Fruit fly (Drosophila melanogaster) whole organism, prepupa: ENCODE results near the gene CG31751.

Experiments used
- Blimp-1 ChIP-seq: fragments of 200-800 bp; sonication (Bioruptor generic); optimal IDR thresholded peaks from 3 replicates; lab custom pipeline; 2017; ENCODE audit warnings: missing biosample characterization, missing genetic modification characterization, mild to moderate bottlenecking, moderate library complexity, missing genetic modification reagents
- CG11762 ChIP-seq: fragments of 200-800 bp; sonication (Bioruptor generic); optimal IDR thresholded peaks from 3 replicates; lab custom pipeline; 2016; ENCODE audit warnings: missing biosample characterization, missing genetic modification characterization; ENCODE audit not compliant: insufficient read depth
- CG11902 ChIP-seq: fragments of 200-800 bp; sonication (Bioruptor generic); optimal IDR thresholded peaks from 3 replicates; lab custom pipeline; 2016; ENCODE audit warnings: missing biosample characterization, missing genetic modification characterization
- CG15336 ChIP-seq: fragments of 200-800 bp; sonication (Bioruptor generic); IDR thresholded peaks from 2 replicates; pipeline ENCODE4 v1.3.6; 2022; ENCODE audit warnings: missing biosample characterization, missing genetic modification characterization
- CG1621 ChIP-seq: fragments of 200-800 bp; sonication (Bioruptor generic); optimal IDR thresholded peaks from 3 replicates; lab custom pipeline; 2018; ENCODE audit warnings: missing biosample characterization, mild to moderate bottlenecking, missing genetic modification characterization
- CG34406 ChIP-seq: fragments of 200-800 bp; sonication (Bioruptor generic); optimal IDR thresholded peaks from 3 replicates; lab custom pipeline; 2016; ENCODE audit warnings: missing biosample characterization, missing genetic modification characterization
- CG3919 ChIP-seq: fragments of 200-800 bp; sonication (Bioruptor generic); optimal IDR thresholded peaks from 3 replicates; lab custom pipeline; 2016; ENCODE audit warnings: missing biosample characterization, missing genetic modification characterization
- CG4318 ChIP-seq: fragments of 200-800 bp; sonication (Bioruptor generic); optimal IDR thresholded peaks from 3 replicates; lab custom pipeline; 2017; ENCODE audit warnings: missing biosample characterization, mild to moderate bottlenecking, missing genetic modification characterization
- CG6163 ChIP-seq: fragments of 200-800 bp; sonication (Bioruptor generic); IDR thresholded peaks from 3 replicates; pipeline ENCODE4 v1.3.6; 2022; ENCODE audit warnings: missing biosample characterization, missing genetic modification characterization
- CG6276 ChIP-seq: fragments of 200-800 bp; sonication (Bioruptor generic); optimal IDR thresholded peaks from 2 replicates; lab custom pipeline; 2017; ENCODE audit warnings: missing biosample characterization, mild to moderate bottlenecking, missing genetic modification characterization
- CG6792 ChIP-seq: fragments of 200-800 bp; sonication (Bioruptor generic); optimal IDR thresholded peaks from 3 replicates; lab custom pipeline; 2016; ENCODE audit warnings: missing biosample characterization, missing genetic modification characterization
- CG6808 ChIP-seq: fragments of 200-800 bp; sonication (Bioruptor generic); optimal IDR thresholded peaks from 3 replicates; lab custom pipeline; 2017; ENCODE audit warnings: missing biosample characterization, missing genetic modification characterization, mild to moderate bottlenecking, moderate library complexity, missing genetic modification reagents
- CG6854 ChIP-seq: fragments of 200-800 bp; sonication (Bioruptor generic); optimal IDR thresholded peaks from 2 replicates; lab custom pipeline; 2017; ENCODE audit warnings: missing biosample characterization, mild to moderate bottlenecking, missing genetic modification characterization
- CG7368 ChIP-seq: fragments of 200-800 bp; sonication (Bioruptor generic); optimal IDR thresholded peaks from 3 replicates; lab custom pipeline; 2016; ENCODE audit warnings: missing biosample characterization, missing genetic modification characterization
- CG8319 ChIP-seq: fragments of 200-800 bp; sonication (Bioruptor generic); optimal IDR thresholded peaks from 3 replicates; lab custom pipeline; 2016; ENCODE audit warnings: missing biosample characterization, missing genetic modification characterization
- CG8632 ChIP-seq: fragments of 200-800 bp; sonication (Bioruptor generic); optimal IDR thresholded peaks from 3 replicates; lab custom pipeline; 2016; ENCODE audit warnings: missing biosample characterization, missing genetic modification characterization
- CG9139 ChIP-seq: fragments of 200-800 bp; sonication (Bioruptor generic); optimal IDR thresholded peaks from 3 replicates; lab custom pipeline; 2017; ENCODE audit warnings: missing biosample characterization, mild to moderate bottlenecking, missing genetic modification characterization
- Eip75B ChIP-seq: fragments of 200-800 bp; sonication (Bioruptor generic); optimal IDR thresholded peaks from 3 replicates; lab custom pipeline; 2016; ENCODE audit warnings: missing biosample characterization, missing genetic modification characterization
- Hr38 ChIP-seq: sonication (Bioruptor generic); optimal IDR thresholded peaks from 2 replicates; lab custom pipeline; 2016; ENCODE audit warnings: missing biosample characterization, missing genetic modification characterization
- Hr4 ChIP-seq: fragments of 200-800 bp; sonication (Bioruptor generic); optimal IDR thresholded peaks from 3 replicates; lab custom pipeline; 2016; ENCODE audit warnings: missing biosample characterization, missing genetic modification characterization
- Lpt ChIP-seq: fragments of 200-800 bp; sonication (Bioruptor generic); optimal IDR thresholded peaks from 3 replicates; lab custom pipeline; 2016; ENCODE audit warnings: missing biosample characterization, missing genetic modification characterization
- Met ChIP-seq: fragments of 200-800 bp; sonication (Bioruptor generic); optimal IDR thresholded peaks from 3 replicates; lab custom pipeline; 2016; ENCODE audit warnings: missing biosample characterization, missing genetic modification characterization
- OdsH ChIP-seq: fragments of 200-800 bp; sonication (Bioruptor generic); optimal IDR thresholded peaks from 3 replicates; lab custom pipeline; 2016; ENCODE audit warnings: missing biosample characterization, missing genetic modification characterization
- Smox ChIP-seq: fragments of 200-800 bp; sonication (Bioruptor generic); optimal IDR thresholded peaks from 3 replicates; lab custom pipeline; 2016; ENCODE audit warnings: missing biosample characterization, missing genetic modification characterization
- Sox15 ChIP-seq: fragments of 200-800 bp; sonication (Bioruptor generic); optimal IDR thresholded peaks from 3 replicates; lab custom pipeline; 2016; ENCODE audit warnings: missing biosample characterization, missing genetic modification characterization
- achi ChIP-seq: fragments of 200-800 bp; sonication (Bioruptor generic); optimal IDR thresholded peaks from 3 replicates; lab custom pipeline; 2016; ENCODE audit warnings: missing biosample characterization, missing genetic modification characterization
- acj6 ChIP-seq: fragments of 200-800 bp; sonication (Bioruptor generic); optimal IDR thresholded peaks from 3 replicates; lab custom pipeline; 2016; ENCODE audit warnings: missing biosample characterization, missing genetic modification characterization
- cyc ChIP-seq: fragments of 200-800 bp; sonication (Bioruptor generic); optimal IDR thresholded peaks from 3 replicates; lab custom pipeline; 2016; ENCODE audit warnings: missing biosample characterization, missing genetic modification characterization
- dac ChIP-seq: fragments of 200-800 bp; sonication (Bioruptor generic); optimal IDR thresholded peaks from 2 replicates; lab custom pipeline; 2017; ENCODE audit warnings: missing biosample characterization, mild to moderate bottlenecking, missing genetic modification characterization
- eg ChIP-seq: fragments of 200-800 bp; sonication (Bioruptor generic); IDR thresholded peaks from 3 replicates; pipeline ENCODE4 v1.3.6; 2022; ENCODE audit warnings: missing biosample characterization, missing genetic modification characterization
- esn ChIP-seq: fragments of 200-800 bp; sonication (Bioruptor generic); optimal IDR thresholded peaks from 2 replicates; lab custom pipeline; 2016; ENCODE audit warnings: missing biosample characterization, mild to moderate bottlenecking, missing genetic modification characterization, moderate library complexity
- fd85E ChIP-seq: fragments of 200-800 bp; sonication (Bioruptor generic); optimal IDR thresholded peaks from 3 replicates; lab custom pipeline; 2016; ENCODE audit warnings: missing biosample characterization, missing genetic modification characterization
- fkh ChIP-seq: fragments of 200-800 bp; sonication (Bioruptor generic); optimal IDR thresholded peaks from 3 replicates; lab custom pipeline; 2017; ENCODE audit warnings: missing biosample characterization, mild to moderate bottlenecking, missing genetic modification characterization, moderate library complexity
- lz ChIP-seq: fragments of 200-800 bp; sonication (Bioruptor generic); optimal IDR thresholded peaks from 3 replicates; lab custom pipeline; 2016; ENCODE audit warnings: missing biosample characterization, missing genetic modification characterization
- net ChIP-seq: fragments of 200-800 bp; sonication (Bioruptor generic); optimal IDR thresholded peaks from 3 replicates; lab custom pipeline; 2016; ENCODE audit warnings: missing biosample characterization, missing genetic modification characterization
- pdm3 ChIP-seq: fragments of 200-800 bp; sonication (Bioruptor generic); optimal IDR thresholded peaks from 3 replicates; lab custom pipeline; 2016; ENCODE audit warnings: missing biosample characterization, missing genetic modification characterization
- salr ChIP-seq, 2 experiments: fragments of 200-800 bp; sonication (Bioruptor generic); optimal IDR thresholded peaks; 3 replicates each; lab custom pipeline; 2016 to 2018; ENCODE audit warnings: missing biosample characterization in 2 of 2, missing genetic modification characterization in 2 of 2, mild to moderate bottlenecking in 1 of 2
- spab ChIP-seq: fragments of 200-800 bp; sonication (Bioruptor generic); optimal IDR thresholded peaks from 2 replicates; lab custom pipeline; 2017; ENCODE audit warnings: missing biosample characterization, mild to moderate bottlenecking, missing genetic modification characterization, missing genetic modification reagents
- svp ChIP-seq: fragments of 200-800 bp; sonication (Bioruptor generic); peaks from one replicate; lab custom pipeline; 2016; ENCODE audit warnings: missing biosample characterization, missing genetic modification characterization
- topi ChIP-seq: fragments of 200-800 bp; sonication (Bioruptor generic); optimal IDR thresholded peaks from 3 replicates; lab custom pipeline; 2016; ENCODE audit warnings: missing biosample characterization, missing genetic modification characterization
- vri ChIP-seq: fragments of 200-800 bp; sonication (Bioruptor generic); optimal IDR thresholded peaks from 3 replicates; lab custom pipeline; 2016; ENCODE audit warnings: missing biosample characterization, mild to moderate bottlenecking, missing genetic modification characterization

The CG31751 gene

dm6 chr2L:18708239-18708891 lies 31.3 kb downstream of the CG31751 start, which contains the start of the genes Faf2 and Grip71 (continued):
- TF ChIP-seq CG1621 = peak; percentile 68
- TF ChIP-seq CG6792 (GFP tag; lab: Kevin White, UChicago) = peak; percentile 62
- peak; percentile 80 for TF ChIP-seq achi (GFP tag; lab: Kevin White, UChicago)
- TF ChIP-seq CG8632 (GFP tag; lab: Kevin White, UChicago) = peak; percentile 69
- peak; percentile 46 for TF ChIP-seq CG6808 (GFP tag; lab: Kevin White, UChicago)
- no peak for TF ChIP-seq CG6276 (GFP tag; lab: Kevin White, UChicago)
- TF ChIP-seq topi (GFP tag; lab: Kevin White, UChicago) = peak; percentile 79
- TF ChIP-seq Eip75B (GFP tag; lab: Kevin White, UChicago) = peak; percentile 80
- TF ChIP-seq CG8319 = peak; percentile 68
- TF ChIP-seq CG34406 (GFP tag; lab: Kevin White, UChicago) = peak; percentile 70
- peak; percentile 83 for TF ChIP-seq Met (GFP tag; lab: Kevin White, UChicago)
- TF ChIP-seq salr (GFP tag; optimal IDR thresholded peaks at IDR 0.05; lab: Kevin White, UChicago) = peak; percentile 61 to 70
- TF ChIP-seq svp = peak; percentile 96

dm6 chr2L:18713686-18714085 lies 36.7 kb downstream of the CG31751 start, which contains the start of gene Irk3:
Irk3 (minus strand) TSS chr2L:18713748.
- TF ChIP-seq svp (no peak), dac (no peak), CG3919 (no peak), cyc (GFP tag; lab: Kevin White, UChicago) (no peak), Hr38 (no peak), CG15336 (GFP tag; lab: Robert Waterston, UW) (no peak), salr (GFP tag; optimal IDR thresholded peaks at IDR 0.05; lab: Kevin White, UChicago) (no peak), CG6163 (no peak), vri (GFP tag; lab: Kevin White, UChicago) (no peak)
- TF ChIP-seq, all 60 proteins: peak for 0

DNA sequence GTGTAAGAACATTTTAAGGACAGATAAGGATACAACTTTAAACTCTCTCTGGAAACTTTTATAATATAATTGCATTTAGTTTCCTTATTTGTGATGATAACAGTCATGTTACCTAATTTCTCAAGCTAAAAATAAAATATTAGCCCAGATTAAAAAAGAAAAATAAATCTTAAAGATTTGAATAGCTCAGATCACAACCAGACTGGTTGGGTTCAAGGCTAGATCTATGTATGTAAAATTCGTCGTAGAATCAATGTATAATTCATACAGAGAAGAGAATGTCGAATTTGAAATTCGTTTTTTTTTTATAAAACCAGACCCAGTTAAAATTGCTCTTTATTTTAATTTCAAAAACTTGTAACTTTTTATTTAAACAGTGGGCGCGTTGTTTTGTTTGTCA lies 37.1 kb downstream of the CG31751 start:
- no peak for TF ChIP-seq Met (GFP tag; lab: Kevin White, UChicago)
- TF ChIP-seq CG11902 = no peak
- TF ChIP-seq net = no peak
- TF ChIP-seq CG9139 (GFP tag; lab: Kevin White, UChicago) = no peak

DNA sequence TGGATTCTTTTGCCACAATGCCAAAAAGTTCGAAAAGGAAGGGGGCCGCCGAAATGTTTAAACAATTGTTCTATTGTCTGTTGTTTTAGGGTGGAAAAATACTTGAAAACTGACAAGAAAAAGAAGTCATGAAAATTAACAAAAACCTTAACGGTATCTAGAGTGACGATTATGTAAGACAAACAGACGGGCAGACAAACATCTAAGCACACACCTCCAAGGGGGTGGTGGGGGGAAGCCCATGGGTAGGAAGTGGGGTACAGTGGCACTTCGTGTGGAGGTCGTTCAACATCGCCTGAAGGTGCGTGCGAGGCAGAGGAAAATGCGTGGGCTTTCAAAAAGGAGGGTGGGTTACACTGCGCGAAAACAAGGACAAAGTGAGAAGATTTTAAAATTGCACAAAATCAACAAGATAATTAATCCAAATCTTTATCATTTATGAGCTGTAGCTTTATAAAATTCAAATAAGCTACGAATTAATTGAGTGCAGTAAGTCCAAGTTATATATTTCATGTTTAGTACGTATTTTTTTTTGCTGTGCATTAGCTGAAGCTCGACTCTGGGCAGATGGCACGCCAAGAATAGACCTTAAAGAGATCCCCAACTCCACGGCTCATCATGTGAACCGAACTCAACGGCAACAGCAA lies 40.5 kb downstream of the CG31751 start:
- no peak for TF ChIP-seq Blimp-1
- TF ChIP-seq CG8632 (GFP tag; lab: Kevin White, UChicago) = no peak
- no peak for TF ChIP-seq Hr4 (GFP tag; lab: Kevin White, UChicago)
- no peak for TF ChIP-seq Smox (GFP tag; lab: Kevin White, UChicago)
- no peak for TF ChIP-seq spab
- TF ChIP-seq CG11762 (GFP tag; lab: Kevin White, UChicago) = no peak
- no peak for TF ChIP-seq acj6
- TF ChIP-seq topi (GFP tag; lab: Kevin White, UChicago) = no peak
- TF ChIP-seq Hr38 = no peak
- TF ChIP-seq CG9139 (GFP tag; lab: Kevin White, UChicago) = no peak
- no peak for TF ChIP-seq Lpt (GFP tag; lab: Kevin White, UChicago)
- TF ChIP-seq dac = no peak
- TF ChIP-seq lz (GFP tag; lab: Kevin White, UChicago) = no peak
- no peak for TF ChIP-seq esn (GFP tag; lab: Kevin White, UChicago)
- TF ChIP-seq CG6276 (GFP tag; lab: Kevin White, UChicago) = no peak
- TF ChIP-seq CG4318 (GFP tag; lab: Kevin White, UChicago) = no peak
- TF ChIP-seq svp = no peak
- TF ChIP-seq CG6163 = peak; percentile 60; the same call in 2 of the 3 replicates
- TF ChIP-seq fkh (GFP tag; lab: Kevin White, UChicago) = peak; percentile 84
- TF ChIP-seq CG1621 = peak; percentile 8
- no peak for TF ChIP-seq fd85E (GFP tag; lab: Kevin White, UChicago)
- TF ChIP-seq OdsH (GFP tag; lab: Kevin White, UChicago) = peak; percentile 1
- no peak for TF ChIP-seq CG6792 (GFP tag; lab: Kevin White, UChicago)
- TF ChIP-seq pdm3 = peak; percentile 1
- no peak for TF ChIP-seq vri (GFP tag; lab: Kevin White, UChicago)
- TF ChIP-seq cyc (GFP tag; lab: Kevin White, UChicago) = no peak
- no peak for TF ChIP-seq Sox15 (GFP tag; lab: Kevin White, UChicago)
- TF ChIP-seq eg (GFP tag; lab: Robert Waterston, UW) = no peak
- TF ChIP-seq CG3919 = peak; percentile 46
- TF ChIP-seq CG11902 = no peak
- peak; percentile 32; the same call in 1 of the 2 replicates for TF ChIP-seq CG15336 (GFP tag; lab: Robert Waterston, UW)
- no peak for TF ChIP-seq CG7368
- TF ChIP-seq CG6854 (GFP tag; lab: Kevin White, UChicago) = no peak
- no peak for TF ChIP-seq CG34406 (GFP tag; lab: Kevin White, UChicago)
- TF ChIP-seq CG6808 (GFP tag; lab: Kevin White, UChicago) = no peak
- TF ChIP-seq Met (GFP tag; lab: Kevin White, UChicago) = no peak
